Fruit fly (Drosophila melanogaster) whole organism, embryonic: Measurements from ENCODE around the gene Bdp1.

Experiments
- Aef1 ChIP-seq: fragments of 200-800 bp; sonication (Bioruptor generic); IDR thresholded peaks from 3 replicates; pipeline ENCODE4 v1.3.6; 2022; ENCODE audit warnings: missing biosample characterization, missing genetic modification characterization
- Atf3 ChIP-seq: fragments of 200-800 bp; sonication (Bioruptor generic); optimal IDR thresholded peaks from 3 replicates; lab custom pipeline; 2016; ENCODE audit warnings: missing biosample characterization, missing genetic modification characterization
- BtbVII ChIP-seq: fragments of 200-800 bp; sonication (Bioruptor generic); optimal IDR thresholded peaks from 3 replicates; lab custom pipeline; 2017; ENCODE audit warnings: missing biosample characterization, mild to moderate bottlenecking, missing genetic modification characterization
- CG10274 ChIP-seq: fragments of 200-800 bp; sonication (Bioruptor generic); optimal IDR thresholded peaks from 3 replicates; lab custom pipeline; 2017; ENCODE audit warnings: missing biosample characterization, mild to moderate bottlenecking, missing genetic modification characterization
- CG10543 ChIP-seq: fragments of 200-800 bp; sonication (Bioruptor generic); optimal IDR thresholded peaks from 3 replicates; lab custom pipeline; 2017; ENCODE audit warnings: missing biosample characterization, mild to moderate bottlenecking, missing genetic modification characterization, moderate library complexity
- CG10959 ChIP-seq: fragments of 200-800 bp; sonication (Bioruptor generic); IDR thresholded peaks from 2 replicates; pipeline ENCODE4 v1.3.6; 2022; ENCODE audit warnings: missing biosample characterization, missing genetic modification characterization
- CG12071 ChIP-seq: fragments of 200-800 bp; sonication (Bioruptor generic); optimal IDR thresholded peaks from 3 replicates; lab custom pipeline; 2018; ENCODE audit warnings: missing biosample characterization, mild to moderate bottlenecking, missing genetic modification characterization
- CG1233 ChIP-seq: fragments of 200-800 bp; sonication (Bioruptor generic); optimal IDR thresholded peaks from 4 replicates; lab custom pipeline; 2018; ENCODE audit warnings: missing biosample characterization, mild to moderate bottlenecking, missing genetic modification characterization
- CG12391 ChIP-seq: fragments of 200-800 bp; sonication (Bioruptor generic); optimal IDR thresholded peaks from 3 replicates; lab custom pipeline; 2018; ENCODE audit warnings: missing biosample characterization, mild to moderate bottlenecking, missing genetic modification characterization, moderate library complexity
- CG12942 ChIP-seq: fragments of 200-800 bp; sonication (Bioruptor generic); optimal IDR thresholded peaks from 3 replicates; lab custom pipeline; 2016; ENCODE audit warnings: missing biosample characterization, missing genetic modification characterization
- CG13894 ChIP-seq: fragments of 200-800 bp; sonication (Bioruptor generic); optimal IDR thresholded peaks from 3 replicates; lab custom pipeline; 2018; ENCODE audit warnings: missing biosample characterization, mild to moderate bottlenecking, missing genetic modification characterization, moderate library complexity
- CG16779 ChIP-seq: fragments of 200-800 bp; sonication (Bioruptor generic); IDR thresholded peaks from 2 replicates; pipeline ENCODE4 v1.3.6; 2022; ENCODE audit warnings: missing biosample characterization, missing genetic modification characterization
- CG17359 ChIP-seq: fragments of 200-800 bp; sonication (Bioruptor generic); optimal IDR thresholded peaks from 3 replicates; lab custom pipeline; 2018; ENCODE audit warnings: missing biosample characterization, mild to moderate bottlenecking, missing genetic modification characterization, moderate library complexity
- CG18764 ChIP-seq: fragments of 200-800 bp; sonication (Bioruptor generic); optimal IDR thresholded peaks from 3 replicates; lab custom pipeline; 2016; ENCODE audit warnings: missing biosample characterization, missing genetic modification characterization
- CG2129 ChIP-seq: fragments of 200-800 bp; sonication (Bioruptor generic); IDR thresholded peaks from 2 replicates; pipeline ENCODE4 v1.3.6; 2022; ENCODE audit warnings: missing biosample characterization, missing genetic modification characterization; ENCODE audit not compliant: partially characterized antibody
- CG2199 ChIP-seq: fragments of 200-800 bp; sonication (Bioruptor generic); IDR thresholded peaks from 3 replicates; pipeline ENCODE4 v1.3.6; 2022; ENCODE audit warnings: missing biosample characterization, missing genetic modification characterization
- CG34422 ChIP-seq: fragments of 200-800 bp; sonication (Bioruptor generic); IDR thresholded peaks from 3 replicates; pipeline ENCODE4 v1.3.6; 2022; ENCODE audit warnings: missing biosample characterization, missing genetic modification characterization
- CG4617 ChIP-seq: fragments of 200-800 bp; sonication (Bioruptor generic); optimal IDR thresholded peaks from 3 replicates; lab custom pipeline; 2016; ENCODE audit warnings: missing biosample characterization, missing genetic modification characterization, borderline replicate concordance
- CG4854 ChIP-seq: fragments of 200-800 bp; sonication (Bioruptor generic); optimal IDR thresholded peaks from 2 replicates; lab custom pipeline; 2016; ENCODE audit warnings: missing biosample characterization, missing genetic modification characterization, inconsistent platforms
- CG5180 ChIP-seq: fragments of 200-800 bp; sonication (Bioruptor generic); optimal IDR thresholded peaks from 3 replicates; lab custom pipeline; 2017; ENCODE audit warnings: missing biosample characterization, missing genetic modification characterization, mild to moderate bottlenecking, moderate library complexity, missing genetic modification reagents
- CG7372 ChIP-seq: fragments of 200-800 bp; sonication (Bioruptor generic); IDR thresholded peaks from 2 replicates; pipeline ENCODE4 v1.3.6; 2022; ENCODE audit warnings: missing biosample characterization, missing genetic modification characterization
- CG7556 ChIP-seq: fragments of 200-800 bp; sonication (Bioruptor generic); optimal IDR thresholded peaks from 2 replicates; lab custom pipeline; 2017; ENCODE audit warnings: missing biosample characterization, mild to moderate bottlenecking, missing genetic modification characterization
- CG8388 ChIP-seq: fragments of 200-800 bp; sonication (Bioruptor generic); optimal IDR thresholded peaks from 2 replicates; lab custom pipeline; 2019; ENCODE audit warnings: missing biosample characterization, mild to moderate bottlenecking, missing genetic modification characterization, moderate library complexity
- CG9215 ChIP-seq: fragments of 200-800 bp; sonication (Bioruptor generic); IDR thresholded peaks from 2 replicates; pipeline ENCODE4 v1.3.6; 2022; ENCODE audit warnings: missing biosample characterization, missing genetic modification characterization
- CG9437 ChIP-seq: fragments of 200-800 bp; sonication (Bioruptor generic); optimal IDR thresholded peaks from 2 replicates; lab custom pipeline; 2018; ENCODE audit warnings: missing biosample characterization, mild to moderate bottlenecking, missing genetic modification characterization
- CkIIα-i1 ChIP-seq: fragments of 200-800 bp; sonication (Bioruptor generic); IDR thresholded peaks from 2 replicates; pipeline ENCODE4 v1.3.6; 2022; ENCODE audit warnings: missing biosample characterization, missing genetic modification characterization
- D19B ChIP-seq: fragments of 200-800 bp; sonication (Bioruptor generic); optimal IDR thresholded peaks from 2 replicates; lab custom pipeline; 2017; ENCODE audit warnings: missing biosample characterization, mild to moderate bottlenecking, missing genetic modification characterization
- Dfd ChIP-seq, 2 experiments: fragments of >200 bp; optimal IDR thresholded peaks; 2 replicates each; lab custom pipeline; 2017; ENCODE audit warnings: missing biosample characterization in 2 of 2, missing genetic modification characterization in 2 of 2
- Ets65A ChIP-seq: fragments of 200-800 bp; sonication (Bioruptor generic); peaks from one replicate; lab custom pipeline; 2016; ENCODE audit warnings: missing biosample characterization, missing genetic modification characterization
- HLH4C ChIP-seq: fragments of 200-800 bp; sonication (Bioruptor generic); IDR thresholded peaks from 3 replicates; pipeline ENCODE4 v1.3.6; 2022; ENCODE audit warnings: missing biosample characterization, missing genetic modification characterization; ENCODE audit not compliant: partially characterized antibody
- HmgZ ChIP-seq: fragments of 200-800 bp; sonication (Bioruptor generic); optimal IDR thresholded peaks from 2 replicates; lab custom pipeline; 2018; ENCODE audit warnings: missing biosample characterization, mild to moderate bottlenecking, missing genetic modification characterization
- Jarid2 ChIP-seq: fragments of 200-800 bp; sonication (Bioruptor generic); optimal IDR thresholded peaks from 3 replicates; lab custom pipeline; 2017; ENCODE audit warnings: mild to moderate bottlenecking, missing biosample characterization, missing genetic modification reagents, missing genetic modification characterization
- Lpt ChIP-seq: fragments of >200 bp; optimal IDR thresholded peaks from 2 replicates; lab custom pipeline; 2018; ENCODE audit warnings: missing biosample characterization, missing genetic modification characterization
- Max ChIP-seq: fragments of 200-800 bp; sonication (Bioruptor generic); optimal IDR thresholded peaks from 2 replicates; lab custom pipeline; 2016; ENCODE audit warnings: missing biosample characterization, mild to moderate bottlenecking, missing genetic modification characterization
- Optix ChIP-seq: fragments of 200-800 bp; sonication (Bioruptor generic); IDR thresholded peaks from 3 replicates; pipeline ENCODE4 v1.3.6; 2022; ENCODE audit warnings: missing biosample characterization, missing genetic modification characterization
- ash1 ChIP-seq: fragments of 200-800 bp; sonication (Bioruptor generic); optimal IDR thresholded peaks from 2 replicates; lab custom pipeline; 2018; ENCODE audit warnings: missing biosample characterization, mild to moderate bottlenecking, missing genetic modification characterization
- fu2 ChIP-seq: fragments of 200-800 bp; sonication (Bioruptor generic); optimal IDR thresholded peaks from 2 replicates; lab custom pipeline; 2016; ENCODE audit warnings: missing biosample characterization, missing genetic modification characterization
- gce ChIP-seq: fragments of 200-800 bp; sonication (Bioruptor generic); IDR thresholded peaks from 3 replicates; pipeline ENCODE4 v1.3.6; 2022; ENCODE audit warnings: missing biosample characterization, missing genetic modification characterization
- ham ChIP-seq: fragments of 200-800 bp; sonication (Bioruptor generic); IDR thresholded peaks from 2 replicates; pipeline ENCODE4 v1.3.6; 2022; ENCODE audit warnings: missing biosample characterization, missing genetic modification characterization
- luna ChIP-seq: fragments of 200-800 bp; sonication (Bioruptor generic); optimal IDR thresholded peaks from 2 replicates; lab custom pipeline; 2016; ENCODE audit warnings: missing biosample characterization, missing genetic modification characterization
- otp ChIP-seq: fragments of 200-800 bp; sonication (Bioruptor generic); IDR thresholded peaks from 3 replicates; pipeline ENCODE4, ENCODE4 v1.3.6; 2022; ENCODE audit warnings: missing biosample characterization, missing genetic modification characterization
- pfk ChIP-seq: fragments of 200-800 bp; sonication (Bioruptor generic); optimal IDR thresholded peaks from 2 replicates; lab custom pipeline; 2018; ENCODE audit warnings: missing biosample characterization, mild to moderate bottlenecking, missing genetic modification characterization, moderate library complexity
- pho ChIP-seq: fragments of 200-800 bp; sonication (Bioruptor generic); optimal IDR thresholded peaks from 2 replicates; lab custom pipeline; 2016; ENCODE audit warnings: missing biosample characterization, missing genetic modification characterization
- prd ChIP-seq, 3 experiments: fragments of >200 bp in 2 of 3; fragments of 200-800 bp in 1 of 3; sonication (Bioruptor generic) in 1 of 3; optimal IDR thresholded peaks in 2 of 3; IDR thresholded peaks in 1 of 3; 2 replicates in 2 of 3; 3 replicates in 1 of 3; pipeline versions ENCODE4 v1.3.6 to Lab custom; 2017 to 2022; ENCODE audit warnings: missing biosample characterization in 1 of 3, missing genetic modification characterization in 1 of 3
- repo ChIP-seq: fragments of 200-800 bp; sonication (Bioruptor generic); optimal IDR thresholded peaks from 2 replicates; lab custom pipeline; 2016; ENCODE audit warnings: missing biosample characterization, missing genetic modification characterization
- ro ChIP-seq: fragments of 200-800 bp; sonication (Bioruptor generic); IDR thresholded peaks from 2 replicates; pipeline ENCODE4 v1.3.6; 2022; ENCODE audit warnings: missing biosample characterization, missing genetic modification characterization
- scrt ChIP-seq: fragments of 200-800 bp; sonication (Bioruptor generic); optimal IDR thresholded peaks from 2 replicates; lab custom pipeline; 2018; ENCODE audit warnings: missing biosample characterization, mild to moderate bottlenecking, missing genetic modification characterization, moderate library complexity
- sqz ChIP-seq: fragments of 200-800 bp; sonication (Bioruptor generic); optimal IDR thresholded peaks from 3 replicates; lab custom pipeline; 2018; ENCODE audit warnings: missing biosample characterization, mild to moderate bottlenecking, missing genetic modification characterization
- trh ChIP-seq: fragments of 200-800 bp; sonication (Bioruptor generic); optimal IDR thresholded peaks from 2 replicates; lab custom pipeline; 2016; ENCODE audit warnings: missing biosample characterization, missing genetic modification characterization
- zfh1 ChIP-seq: fragments of 200-800 bp; sonication (Bioruptor generic); IDR thresholded peaks from 3 replicates; pipeline ENCODE4 v1.3.6; 2022; ENCODE audit warnings: missing biosample characterization, missing genetic modification characterization

Gene Bdp1

DNA sequence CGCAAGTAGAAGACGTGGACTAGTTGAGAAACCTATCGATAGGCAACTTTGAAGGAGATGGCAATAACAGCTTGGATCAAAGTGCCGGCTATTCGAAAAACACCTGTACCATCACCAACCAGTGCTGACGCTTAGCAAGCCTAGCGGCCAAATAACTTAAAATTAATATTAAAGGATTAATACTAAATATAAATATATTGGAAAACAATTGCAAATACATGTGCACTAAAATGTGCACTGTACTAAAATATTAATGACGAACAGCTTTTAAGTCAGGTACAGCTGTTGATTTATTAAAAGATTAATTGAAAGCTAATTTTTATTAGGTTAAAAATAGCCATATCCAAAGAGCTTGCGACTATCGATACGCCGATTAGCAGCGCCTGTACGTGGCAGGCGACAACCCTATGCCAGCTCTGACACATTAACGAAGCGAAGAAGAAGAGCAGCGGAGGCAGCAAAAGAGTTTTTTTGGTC, 4.8 kb upstream of the Bdp1 start, which contains the start of the genes CG9302 and beta'COP (continued):
- peak; percentile 84 for TF ChIP-seq CG10543 (GFP tag; lab: Kevin White, UChicago)
- TF ChIP-seq sqz (GFP tag; lab: Kevin White, UChicago) = no peak
- TF ChIP-seq pho (GFP tag; lab: Kevin White, UChicago) = peak; percentile 50
- TF ChIP-seq trh = no peak
- TF ChIP-seq CG12071 (GFP tag; lab: Kevin White, UChicago) = no peak
- TF ChIP-seq CG12942 = peak; percentile 52
- no peak for TF ChIP-seq ash1 (GFP tag; lab: Kevin White, UChicago)
- TF ChIP-seq CG18764 (GFP tag; lab: Kevin White, UChicago) = peak; percentile 39
- TF ChIP-seq Dfd (GFP tag; optimal IDR thresholded peaks at IDR 0.05; lab: Kevin White, UChicago) = no peak
- no peak for TF ChIP-seq CG10959 (GFP tag; lab: Robert Waterston, UW)
- no peak for TF ChIP-seq pfk
- no peak for TF ChIP-seq CG2129 (GFP tag; lab: Robert Waterston, UW)
- peak; percentile 72 for TF ChIP-seq HLH4C (GFP tag; lab: Robert Waterston, UW)
- TF ChIP-seq CG10274 (GFP tag; lab: Kevin White, UChicago) = no peak
- peak; percentile 62 for TF ChIP-seq CG17359 (tag; lab: Kevin White, UChicago)
- peak; percentile 64 for TF ChIP-seq Max (GFP tag; lab: Kevin White, UChicago)
- TF ChIP-seq CG2199 (GFP tag; lab: Robert Waterston, UW) = 0 out of 3 replicates have a peak, but pooled peaks have one; percentile 25
- TF ChIP-seq fu2 (GFP tag; lab: Kevin White, UChicago) = no peak
- no peak for TF ChIP-seq BtbVII (GFP tag; lab: Kevin White, UChicago)
- peak; percentile 42 for TF ChIP-seq HmgZ (tag; lab: Kevin White, UChicago)
- peak; percentile 67 for TF ChIP-seq scrt (GFP tag; lab: Kevin White, UChicago)
- no peak for TF ChIP-seq prd (optimal IDR thresholded peaks at IDR 0.05; lab: Kevin White, UChicago)
- TF ChIP-seq prd (GFP tag; IDR thresholded peaks at IDR 0.05; lab: Robert Waterston, UW) = peak; percentile 75; the same call in 2 of the 3 replicates
- no peak for TF ChIP-seq Atf3
- TF ChIP-seq CG9215 (GFP tag; lab: Robert Waterston, UW) = peak; percentile 74
- TF ChIP-seq Optix = no peak
- peak; percentile 50 for TF ChIP-seq CG4617 (GFP tag; lab: Kevin White, UChicago)
- TF ChIP-seq CG13894 = no peak
- 0 out of 2 replicates have a peak, but pooled peaks have one; percentile 12 for TF ChIP-seq ham (GFP tag; lab: Robert Waterston, UW)
- peak; percentile 59 for TF ChIP-seq Aef1
- TF ChIP-seq CG5180 (GFP tag; lab: Kevin White, UChicago) = no peak
- no peak for TF ChIP-seq otp (GFP tag; lab: Robert Waterston, UW)
- no peak for TF ChIP-seq Lpt (GFP tag; lab: Kevin White, UChicago)
- peak; percentile 70 for TF ChIP-seq CG7556 (GFP tag; lab: Kevin White, UChicago)
- TF ChIP-seq CG12391 (tag; lab: Kevin White, UChicago) = peak; percentile 85
- peak; percentile 60 for TF ChIP-seq CG9437 (GFP tag; lab: Kevin White, UChicago)
- peak; percentile 50 for TF ChIP-seq CG8388 (GFP tag; lab: Kevin White, UChicago)
- peak; percentile 31 for TF ChIP-seq CG4854 (GFP tag; lab: Kevin White, UChicago)
- TF ChIP-seq repo (GFP tag; lab: Kevin White, UChicago) = no peak
- TF ChIP-seq Jarid2 (GFP tag; lab: Kevin White, UChicago) = no peak
- TF ChIP-seq ro = no peak
- no peak for TF ChIP-seq CG16779 (GFP tag; lab: Robert Waterston, UW)
- no peak for TF ChIP-seq D19B (GFP tag; lab: Kevin White, UChicago)
- peak; percentile 93 for TF ChIP-seq Ets65A (GFP tag; lab: Kevin White, UChicago)
- no peak for TF ChIP-seq CkIIα-i1
- TF ChIP-seq CG1233 = peak; percentile 36
- TF ChIP-seq CG7372 = no peak; the same call in 1 of the 2 replicates
- peak; percentile 19 for TF ChIP-seq luna (GFP tag; lab: Kevin White, UChicago)
- TF ChIP-seq CG34422 (GFP tag; lab: Robert Waterston, UW) = 0 out of 3 replicates have a peak, but pooled peaks have one; percentile 57
- TF ChIP-seq gce (GFP tag; lab: Robert Waterston, UW) = no peak
- TF ChIP-seq zfh1 (GFP tag; lab: Robert Waterston, UW) = peak; percentile 60; the same call in 1 of the 3 replicates
